Fruit fly (Drosophila melanogaster): ENCODE measurements around the gene ppk13.

DNA sequence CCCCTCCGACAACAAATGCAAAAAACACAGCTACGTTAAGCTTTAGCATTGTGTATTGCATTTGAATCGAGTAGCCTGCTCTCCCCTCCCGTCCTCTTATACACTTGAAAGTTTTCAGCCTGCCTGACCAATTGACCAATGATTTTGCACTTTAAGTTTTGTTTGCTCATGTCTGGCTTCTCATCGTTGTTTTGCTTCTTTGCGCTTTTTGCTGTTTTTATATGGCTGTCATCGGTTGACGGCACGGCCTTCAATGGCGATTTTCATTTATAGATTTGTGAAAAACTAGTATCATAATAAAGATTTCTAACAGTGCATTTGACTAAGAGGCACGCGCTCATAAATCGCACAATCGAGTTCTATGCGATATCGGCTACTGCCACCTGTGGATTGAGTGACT is 22.7 kb downstream of the ppk13 start:
- no peak for TF ChIP-seq CG8478 (optimal IDR thresholded peaks at IDR 0.05)
- no peak for TF ChIP-seq CTCF (optimal IDR thresholded peaks at IDR 0.05)
